Worm (Caenorhabditis elegans): ENCODE measurements around the gene acs-19.
A peak's percentile ranks its signal among the peaks of the same experiment; 100 is the strongest.

- TF ChIP-seq ceh-18 (tag; optimal IDR thresholded peaks at IDR 0.05), result peak; percentile 53
- no peak for TF ChIP-seq K02D7.2 (tag; optimal IDR thresholded peaks at IDR 0.05)
- no peak for TF ChIP-seq pha-2 (tag; optimal IDR thresholded peaks at IDR 0.05)
- TF ChIP-seq tbx-2 (tag; optimal IDR thresholded peaks at IDR 0.05), result peak; percentile 71
- TF ChIP-seq lin-11 (tag; optimal IDR thresholded peaks at IDR 0.05), result no peak
- peak; percentile 39 for TF ChIP-seq ceh-2 (tag; optimal IDR thresholded peaks at IDR 0.05)
- TF ChIP-seq pha-4 (tag; optimal IDR thresholded peaks at IDR 0.05), result no peak
- TF ChIP-seq ceh-34 (tag; optimal IDR thresholded peaks at IDR 0.05), result peak; percentile 45
- no peak for TF ChIP-seq nhr-11 (tag; optimal IDR thresholded peaks at IDR 0.05)
- no peak for TF ChIP-seq ahr-1 (tag; optimal IDR thresholded peaks at IDR 0.05)
- TF ChIP-seq ets-4 (tag; optimal IDR thresholded peaks at IDR 0.05), result no peak
- no peak for TF ChIP-seq pag-3 (tag; optimal IDR thresholded peaks at IDR 0.05; ENCODE audit: borderline replicate concordance)
Observed at ce11 chrIII:3820134-3820533, 44.2 kb upstream of the acs-19 start.
